Fruit fly (Drosophila melanogaster) whole organism, wandering third instar larva: ENCODE results near the gene CG15027.

Source experiments
- Dif ChIP-seq: fragments of 200-275, 200-300 bp; sonication (Bioruptor generic); optimal IDR thresholded peaks from 2 replicates; lab custom pipeline; 2018; ENCODE audit warnings: missing biosample characterization, missing genetic modification characterization; ENCODE audit not compliant: partially characterized antibody
- Hr78 ChIP-seq: fragments of >200 bp; optimal IDR thresholded peaks from 2 replicates; lab custom pipeline; 2017; ENCODE audit warnings: missing biosample characterization, missing genetic modification characterization
- Mio ChIP-seq: sonication (Bioruptor generic); optimal IDR thresholded peaks from 2 replicates; lab custom pipeline; 2016; ENCODE audit warnings: missing biosample characterization, missing genetic modification characterization
- Myc ChIP-seq: fragments of >200 bp; optimal IDR thresholded peaks from 2 replicates; lab custom pipeline; 2017
- OdsH ChIP-seq: fragments of 200-800 bp; sonication (Bioruptor generic); optimal IDR thresholded peaks from 2 replicates; lab custom pipeline; 2016; ENCODE audit warnings: missing biosample characterization, mild to moderate bottlenecking, missing genetic modification characterization
- Rel ChIP-seq, 2 experiments: fragments of 200-800 bp; sonication (Bioruptor generic) in 1 of 2; optimal IDR thresholded peaks; 2 replicates in 1 of 2; 3 replicates in 1 of 2; lab custom pipeline; 2016 to 2019; ENCODE audit warnings: mild to moderate bottlenecking in 2 of 2, missing biosample characterization in 2 of 2, missing genetic modification characterization in 2 of 2, moderate library complexity in 1 of 2
- Sp1 ChIP-seq: fragments of 200-800 bp; sonication (Bioruptor generic); optimal IDR thresholded peaks from 3 replicates; lab custom pipeline; 2019; ENCODE audit warnings: missing biosample characterization, mild to moderate bottlenecking, missing genetic modification characterization, moderate library complexity
- Vsx2 ChIP-seq: fragments of 200-300, 225-300 bp; sonication (Bioruptor generic); optimal IDR thresholded peaks from 2 replicates; lab custom pipeline; 2018; ENCODE audit warnings: missing biosample characterization, missing genetic modification characterization; ENCODE audit not compliant: partially characterized antibody
- fru ChIP-seq: fragments of 200-800 bp; sonication (Bioruptor generic); optimal IDR thresholded peaks from 3 replicates; lab custom pipeline; 2016; ENCODE audit warnings: missing biosample characterization, mild to moderate bottlenecking, missing genetic modification characterization
- jim ChIP-seq: fragments of 175-275, 200-325 bp; sonication (Bioruptor generic); optimal IDR thresholded peaks from 2 replicates; lab custom pipeline; 2016; ENCODE audit warnings: missing biosample characterization, mild to moderate bottlenecking, missing genetic modification characterization
- lola ChIP-seq: fragments of >200 bp; optimal IDR thresholded peaks from 2 replicates; lab custom pipeline; 2017; ENCODE audit warnings: missing biosample characterization, missing genetic modification characterization
- pan ChIP-seq: fragments of >200 bp; optimal IDR thresholded peaks from 2 replicates; lab custom pipeline; 2017
- sv ChIP-seq: fragments of 200-800 bp; sonication (Bioruptor generic); optimal IDR thresholded peaks from 3 replicates; lab custom pipeline; 2016; ENCODE audit warnings: missing biosample characterization, missing genetic modification characterization

DNA sequence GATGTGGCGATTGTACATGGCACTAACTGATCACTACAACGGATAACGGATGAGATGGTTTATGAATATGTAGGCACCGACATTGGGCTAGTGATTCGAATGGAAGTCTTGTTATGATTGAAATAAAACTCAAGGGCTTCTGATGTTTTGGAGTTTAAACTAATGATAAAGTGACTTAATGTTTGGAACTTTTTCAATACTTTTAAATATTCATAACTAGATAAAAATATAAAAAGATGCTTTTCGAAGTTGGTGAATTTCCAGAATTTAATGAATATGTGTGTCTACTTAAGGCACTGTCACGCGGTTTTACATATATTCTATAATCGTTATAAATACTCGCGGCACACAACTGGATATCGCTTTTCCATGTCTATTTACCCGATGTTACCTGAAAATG is 10.3 kb upstream of the CG15027 start, which contains the start of gene CG9072:
- TF ChIP-seq jim (GFP tag; lab: Kevin White, UChicago) (no peak), OdsH (GFP tag; lab: Kevin White, UChicago) (no peak), Dif (GFP tag; lab: Kevin White, UChicago) (no peak), fru (no peak), pan (no peak), Mio (GFP tag; lab: Kevin White, UChicago) (no peak), sv (no peak), Vsx2 (GFP tag; lab: Kevin White, UChicago) (no peak), Rel (GFP tag; optimal IDR thresholded peaks at IDR 0.05; lab: Kevin White, UChicago) (no peak), Rel (tag; optimal IDR thresholded peaks at IDR 0.05; lab: Kevin White, UChicago) (no peak), Myc (no peak), lola (GFP tag; lab: Kevin White, UChicago) (no peak), Sp1 (GFP tag; lab: Kevin White, UChicago) (no peak), Hr78 (no peak)
